Fruit fly (Drosophila melanogaster) whole organism, embryonic: ENCODE data around the gene CG12009.

Experiments used
- B-H2 ChIP-seq: fragments of 200-800 bp; sonication (Bioruptor generic); optimal IDR thresholded peaks from 2 replicates; lab custom pipeline; 2018; ENCODE audit warnings: missing biosample characterization, mild to moderate bottlenecking, missing genetic modification characterization
- CG1024 ChIP-seq: fragments of 200-800 bp; sonication (Bioruptor generic); IDR thresholded peaks from 2 replicates; pipeline ENCODE4 v1.3.6; 2022; ENCODE audit warnings: missing biosample characterization, missing genetic modification characterization
- CG10543 ChIP-seq: fragments of 200-800 bp; sonication (Bioruptor generic); optimal IDR thresholded peaks from 3 replicates; lab custom pipeline; 2017; ENCODE audit warnings: missing biosample characterization, mild to moderate bottlenecking, missing genetic modification characterization, moderate library complexity
- CG11723 ChIP-seq: fragments of 200-800 bp; sonication (Bioruptor generic); optimal IDR thresholded peaks from 2 replicates; lab custom pipeline; 2017; ENCODE audit warnings: missing biosample characterization, mild to moderate bottlenecking, missing genetic modification characterization
- CG1233 ChIP-seq: fragments of 200-800 bp; sonication (Bioruptor generic); optimal IDR thresholded peaks from 4 replicates; lab custom pipeline; 2018; ENCODE audit warnings: missing biosample characterization, mild to moderate bottlenecking, missing genetic modification characterization
- CG12391 ChIP-seq: fragments of 200-800 bp; sonication (Bioruptor generic); optimal IDR thresholded peaks from 3 replicates; lab custom pipeline; 2018; ENCODE audit warnings: missing biosample characterization, mild to moderate bottlenecking, missing genetic modification characterization, moderate library complexity
- CG13894 ChIP-seq: fragments of 200-800 bp; sonication (Bioruptor generic); optimal IDR thresholded peaks from 3 replicates; lab custom pipeline; 2018; ENCODE audit warnings: missing biosample characterization, mild to moderate bottlenecking, missing genetic modification characterization, moderate library complexity
- CG14050 ChIP-seq: fragments of 200-800 bp; sonication (Bioruptor generic); IDR thresholded peaks from 3 replicates; pipeline ENCODE4 v1.3.6; 2022; ENCODE audit warnings: missing biosample characterization, missing genetic modification characterization
- CG15479 ChIP-seq: fragments of 200-800 bp; sonication (Bioruptor generic); optimal IDR thresholded peaks from 3 replicates; lab custom pipeline; 2019; ENCODE audit warnings: missing biosample characterization, mild to moderate bottlenecking, missing genetic modification characterization, moderate library complexity
- CG18011 ChIP-seq: fragments of 200-800 bp; sonication (Bioruptor generic); optimal IDR thresholded peaks from 2 replicates; lab custom pipeline; 2017; ENCODE audit warnings: missing biosample characterization, missing genetic modification characterization, mild to moderate bottlenecking, moderate library complexity, missing genotype
- CG30403 ChIP-seq: fragments of 200-800 bp; sonication (Bioruptor generic); optimal IDR thresholded peaks from 3 replicates; lab custom pipeline; 2016; ENCODE audit warnings: missing biosample characterization, missing genetic modification characterization
- CG30431 ChIP-seq: fragments of 200-800 bp; sonication (Bioruptor generic); optimal IDR thresholded peaks from 2 replicates; lab custom pipeline; 2017; ENCODE audit warnings: missing biosample characterization, missing genetic modification characterization
- CG3281 ChIP-seq: fragments of 200-800 bp; sonication (Bioruptor generic); optimal IDR thresholded peaks from 3 replicates; lab custom pipeline; 2017; ENCODE audit warnings: missing biosample characterization, mild to moderate bottlenecking, missing genetic modification characterization
- CG4820 ChIP-seq: fragments of 200-800 bp; sonication (Bioruptor generic); optimal IDR thresholded peaks from 3 replicates; lab custom pipeline; 2016; ENCODE audit warnings: missing biosample characterization, missing genetic modification characterization
- CG6791 ChIP-seq: fragments of 200-800 bp; sonication (Bioruptor generic); IDR thresholded peaks from 3 replicates; pipeline ENCODE4 v1.3.6; 2022; ENCODE audit warnings: missing biosample characterization, missing genetic modification characterization; ENCODE audit not compliant: partially characterized antibody
- CG6813 ChIP-seq: fragments of 200-800 bp; sonication (Bioruptor generic); optimal IDR thresholded peaks from 2 replicates; lab custom pipeline; 2017; ENCODE audit warnings: missing biosample characterization, missing genetic modification characterization, mild to moderate bottlenecking, moderate library complexity, missing genetic modification reagents
- CG8924 ChIP-seq: fragments of 200-800 bp; optimal IDR thresholded peaks from 3 replicates; lab custom pipeline; 2019; ENCODE audit warnings: missing biosample characterization, mild to moderate bottlenecking, missing genetic modification characterization, moderate library complexity
- CTCF ChIP-seq: fragments of 200-800 bp; sonication (Bioruptor generic); optimal IDR thresholded peaks from 2 replicates; lab custom pipeline; 2017; ENCODE audit warnings: missing biosample characterization, mild to moderate bottlenecking, missing genetic modification characterization, moderate library complexity
- Dp ChIP-seq: fragments of 200-800 bp; sonication (Bioruptor generic); optimal IDR thresholded peaks from 2 replicates; lab custom pipeline; 2018; ENCODE audit warnings: missing biosample characterization, mild to moderate bottlenecking, missing genetic modification characterization, moderate library complexity
- Drgx ChIP-seq: fragments of 200-800 bp; sonication (Bioruptor generic); IDR thresholded peaks from 2 replicates; pipeline ENCODE4 v1.3.6; 2022; ENCODE audit warnings: missing biosample characterization, missing genetic modification characterization
- Eip74EF ChIP-seq, 2 experiments: fragments of 200-800 bp in 1 of 2; fragments of >200 bp in 1 of 2; sonication (Bioruptor generic) in 1 of 2; optimal IDR thresholded peaks; 2 replicates each; lab custom pipeline; 2017 to 2019; ENCODE audit warnings: missing biosample characterization in 2 of 2, missing genetic modification characterization in 2 of 2, mild to moderate bottlenecking in 1 of 2, moderate library complexity in 1 of 2
- HHEX ChIP-seq: fragments of 200-800 bp; sonication (Bioruptor generic); optimal IDR thresholded peaks from 3 replicates; lab custom pipeline; 2017; ENCODE audit warnings: missing biosample characterization, mild to moderate bottlenecking, missing genetic modification characterization, missing genetic modification reagents
- Hr3 ChIP-seq: fragments of 200-800 bp; sonication (Bioruptor generic); optimal IDR thresholded peaks from 3 replicates; lab custom pipeline; 2016; ENCODE audit warnings: missing biosample characterization, missing genetic modification characterization
- MESR4 ChIP-seq: fragments of 200-800 bp; sonication (Bioruptor generic); optimal IDR thresholded peaks from 2 replicates; lab custom pipeline; 2018; ENCODE audit warnings: missing biosample characterization, mild to moderate bottlenecking, missing genetic modification characterization, moderate library complexity
- Nf-YB ChIP-seq: fragments of 200-800 bp; sonication (Bioruptor generic); optimal IDR thresholded peaks from 3 replicates; lab custom pipeline; 2019; ENCODE audit warnings: missing biosample characterization, mild to moderate bottlenecking, missing genetic modification characterization, moderate library complexity
- Opbp ChIP-seq: fragments of 200-800 bp; sonication (Bioruptor generic); IDR thresholded peaks from 3 replicates; pipeline ENCODE4 v1.3.6; 2022; ENCODE audit warnings: missing biosample characterization, missing genetic modification characterization; ENCODE audit not compliant: partially characterized antibody
- Usf ChIP-seq: fragments of 200-800 bp; sonication (Bioruptor generic); optimal IDR thresholded peaks from 2 replicates; lab custom pipeline; 2017; ENCODE audit warnings: missing genotype, missing biosample characterization, missing genetic modification characterization
- Vsx1 ChIP-seq: fragments of 200-800 bp; sonication (Bioruptor generic); optimal IDR thresholded peaks from 2 replicates; lab custom pipeline; 2017; ENCODE audit warnings: missing biosample characterization, mild to moderate bottlenecking, missing genetic modification characterization, missing genetic modification reagents
- YL-1 ChIP-seq: fragments of 200-800 bp; sonication (Bioruptor generic); optimal IDR thresholded peaks from 3 replicates; lab custom pipeline; 2017; ENCODE audit warnings: missing biosample characterization, mild to moderate bottlenecking, missing genetic modification characterization
- abd-A ChIP-seq: fragments of 200-800 bp; sonication (Bioruptor generic); optimal IDR thresholded peaks from 3 replicates; lab custom pipeline; 2019; ENCODE audit warnings: missing biosample characterization, mild to moderate bottlenecking, missing genetic modification characterization, moderate library complexity
- ato ChIP-seq: fragments of 200-800 bp; sonication (Bioruptor generic); IDR thresholded peaks from 2 replicates; pipeline ENCODE4 v1.3.6; 2022; ENCODE audit warnings: missing biosample characterization, missing genetic modification characterization; ENCODE audit not compliant: partially characterized antibody
- az2 ChIP-seq: fragments of 200-800 bp; sonication (Bioruptor generic); optimal IDR thresholded peaks from 3 replicates; lab custom pipeline; 2016; ENCODE audit warnings: missing biosample characterization, missing genetic modification characterization
- cad ChIP-seq: fragments of >200 bp; optimal IDR thresholded peaks from 2 replicates; lab custom pipeline; 2017; ENCODE audit warnings: missing biosample characterization, missing genetic modification characterization
- corto ChIP-seq: fragments of 200-800 bp; sonication (Bioruptor generic); optimal IDR thresholded peaks from 2 replicates; lab custom pipeline; 2016; ENCODE audit warnings: missing biosample characterization, mild to moderate bottlenecking, missing genetic modification characterization, moderate library complexity
- dm ChIP-seq: fragments of 200-800 bp; sonication (Bioruptor generic); optimal IDR thresholded peaks from 3 replicates; lab custom pipeline; 2016; ENCODE audit warnings: missing biosample characterization, missing genetic modification characterization
- grau ChIP-seq: fragments of 200-800 bp; optimal IDR thresholded peaks from 3 replicates; lab custom pipeline; 2019; ENCODE audit warnings: missing biosample characterization, mild to moderate bottlenecking, missing genetic modification characterization, moderate library complexity
- klu ChIP-seq: fragments of 200-800 bp; sonication (Bioruptor generic); IDR thresholded peaks from 2 replicates; pipeline ENCODE4 v1.3.6; 2022; ENCODE audit warnings: missing biosample characterization, missing genetic modification characterization
- nom ChIP-seq: fragments of 200-800 bp; sonication (Bioruptor generic); optimal IDR thresholded peaks from 2 replicates; lab custom pipeline; 2017; ENCODE audit warnings: missing biosample characterization, missing genetic modification characterization, mild to moderate bottlenecking, moderate library complexity, missing genetic modification reagents
- pb ChIP-seq: fragments of 200-800 bp; sonication (Bioruptor generic); optimal IDR thresholded peaks from 3 replicates; lab custom pipeline; 2016; ENCODE audit warnings: missing biosample characterization, missing genetic modification characterization
- pros ChIP-seq: fragments of 200-800 bp; sonication (Bioruptor generic); optimal IDR thresholded peaks from 3 replicates; lab custom pipeline; 2019; ENCODE audit warnings: missing biosample characterization, mild to moderate bottlenecking, missing genetic modification characterization, moderate library complexity
- pzg ChIP-seq: fragments of 200-800 bp; sonication (Bioruptor generic); optimal IDR thresholded peaks from 3 replicates; lab custom pipeline; 2018; ENCODE audit warnings: missing biosample characterization, mild to moderate bottlenecking, missing genetic modification characterization, moderate library complexity
- seq ChIP-seq: fragments of 200-800 bp; sonication (Bioruptor generic); IDR thresholded peaks from 2 replicates; pipeline ENCODE4 v1.3.6; 2022; ENCODE audit warnings: missing biosample characterization, missing genetic modification characterization
- sna ChIP-seq: fragments of 200-800 bp; sonication (Bioruptor generic); IDR thresholded peaks from 2 replicates; pipeline ENCODE4 v1.3.6; 2022; ENCODE audit warnings: missing biosample characterization, missing genetic modification characterization; ENCODE audit not compliant: partially characterized antibody
- tgo ChIP-seq: fragments of 200-800 bp; sonication (Bioruptor generic); IDR thresholded peaks from 3 replicates; pipeline ENCODE4 v1.3.6; 2022; ENCODE audit warnings: missing biosample characterization, missing genetic modification characterization
- tll ChIP-seq, 2 experiments: fragments of 200-800 bp in 1 of 2; fragments of >200 bp in 1 of 2; sonication (Bioruptor generic) in 1 of 2; optimal IDR thresholded peaks; 2 replicates each; lab custom pipeline; 2017 to 2019; ENCODE audit warnings: missing biosample characterization in 2 of 2, missing genetic modification characterization in 2 of 2, mild to moderate bottlenecking in 1 of 2, moderate library complexity in 1 of 2
- trem ChIP-seq: fragments of 200-800 bp; optimal IDR thresholded peaks from 3 replicates; lab custom pipeline; 2019; ENCODE audit warnings: missing biosample characterization, mild to moderate bottlenecking, missing genetic modification characterization, moderate library complexity
- wdn ChIP-seq: fragments of 200-800 bp; sonication (Bioruptor generic); IDR thresholded peaks from 2 replicates; pipeline ENCODE4 v1.3.6; 2022; ENCODE audit warnings: missing biosample characterization, missing genetic modification characterization
- wor ChIP-seq: fragments of 200-800 bp; sonication (Bioruptor generic); IDR thresholded peaks from 2 replicates; pipeline ENCODE4 v1.3.6; 2022; ENCODE audit warnings: missing biosample characterization, missing genetic modification characterization

Gene CG12009

DNA sequence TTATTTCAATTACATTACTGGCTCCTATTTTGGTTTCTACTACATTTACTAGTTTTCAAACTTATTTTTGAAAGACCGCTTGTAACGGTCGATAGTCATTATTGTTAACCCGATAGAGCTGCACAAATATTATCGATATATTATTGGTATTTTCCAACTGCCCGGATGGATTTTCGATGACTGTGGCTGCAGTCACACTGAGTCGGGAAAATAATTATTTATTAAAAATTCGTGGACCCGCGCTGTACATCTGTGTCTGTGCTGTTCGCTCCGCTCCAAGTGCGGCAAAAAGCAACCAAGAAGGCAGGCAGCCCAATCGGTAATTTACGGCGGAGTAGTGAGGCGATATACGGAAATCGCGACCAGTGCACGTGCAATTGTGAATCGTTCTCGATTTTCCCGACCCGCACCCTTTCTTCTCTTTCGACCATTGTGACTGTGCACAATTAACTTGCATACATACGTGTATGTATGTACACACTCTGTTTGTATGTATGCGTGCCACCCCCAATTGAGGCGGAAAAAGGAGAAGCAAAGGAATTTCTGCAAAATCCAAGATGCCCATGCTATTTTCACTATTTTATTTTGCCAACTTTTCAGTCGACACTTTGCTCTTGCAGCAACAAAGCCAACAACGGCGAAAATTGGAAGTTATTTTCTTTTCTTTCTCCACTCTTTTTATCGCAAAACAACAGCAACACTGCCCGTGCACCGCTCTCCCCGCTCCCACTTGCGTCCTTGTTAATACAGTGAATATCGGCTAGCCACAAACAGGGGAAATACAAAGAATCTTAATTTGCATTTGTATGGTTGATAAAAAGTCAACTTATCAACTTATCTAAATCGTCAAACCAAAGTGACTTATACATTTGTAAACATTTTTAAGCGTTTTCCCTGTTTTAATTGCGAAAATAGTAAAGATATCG, 12.5 kb downstream of the CG12009 start, which contains the start of gene ZnT63C (continued):
- TF ChIP-seq ato (GFP tag; lab: Robert Waterston, UW) (peak; percentile 93), abd-A (no peak), CG30431 (GFP tag; lab: Kevin White, UChicago) (no peak), Opbp (GFP tag; lab: Robert Waterston, UW) (peak; percentile 84), Eip74EF (GFP tag; optimal IDR thresholded peaks at IDR 0.05; lab: Kevin White, UChicago) (no peak), Nf-YB (GFP tag; lab: Kevin White, UChicago) (no peak), dm (peak; percentile 21), CG14050 (GFP tag; lab: Robert Waterston, UW) (no peak), MESR4 (GFP tag; lab: Kevin White, UChicago) (peak; percentile 92), YL-1 (peak; percentile 72), Usf (GFP tag; lab: Kevin White, UChicago) (no peak), CG13894 (tag; lab: Kevin White, UChicago) (no peak), Hr3 (GFP tag; lab: Kevin White, UChicago) (no peak), wdn (GFP tag; lab: Robert Waterston, UW) (0 out of 2 replicates have a peak, but pooled peaks have one; percentile 6), CG12391 (tag; lab: Kevin White, UChicago) (no peak), Drgx (GFP tag; lab: Robert Waterston, UW) (peak; percentile 23; the same call in 1 of the 2 replicates), CG1233 (GFP tag; lab: Kevin White, UChicago) (no peak), corto (GFP tag; lab: Kevin White, UChicago) (no peak), CG10543 (GFP tag; lab: Kevin White, UChicago) (no peak), CG6791 (GFP tag; lab: Robert Waterston, UW) (peak; percentile 91), seq (GFP tag; lab: Robert Waterston, UW) (no peak), nom (GFP tag; lab: Kevin White, UChicago) (peak; percentile 79), cad (GFP tag; lab: Kevin White, UChicago) (no peak), tll (GFP tag; optimal IDR thresholded peaks at IDR 0.05; lab: Kevin White, UChicago) (no peak), CG4820 (no peak), sna (GFP tag; lab: Robert Waterston, UW) (peak; percentile 62), CG3281 (GFP tag; lab: Kevin White, UChicago) (no peak), Vsx1 (GFP tag; lab: Kevin White, UChicago) (no peak), CTCF (peak; percentile 2), pb (GFP tag; lab: Kevin White, UChicago) (no peak), B-H2 (GFP tag; lab: Kevin White, UChicago) (no peak), trem (tag; lab: Kevin White, UChicago) (peak; percentile 49), pzg (GFP tag; lab: Kevin White, UChicago) (peak; percentile 74), CG15479 (GFP tag; lab: Kevin White, UChicago) (peak; percentile 84), CG30403 (GFP tag; lab: Kevin White, UChicago) (no peak), CG1024 (GFP tag; lab: Robert Waterston, UW) (no peak), CG6813 (GFP tag; lab: Kevin White, UChicago) (no peak), Dp (GFP tag; lab: Kevin White, UChicago) (peak; percentile 54), klu (GFP tag; lab: Robert Waterston, UW) (no peak; the same call in 1 of the 2 replicates), grau (tag; lab: Kevin White, UChicago) (peak; percentile 75), HHEX (GFP tag; lab: Kevin White, UChicago) (no peak), pros (GFP tag; lab: Kevin White, UChicago) (peak; percentile 1), tgo (GFP tag; lab: Robert Waterston, UW) (no peak), CG11723 (GFP tag; lab: Kevin White, UChicago) (no peak), CG18011 (GFP tag; lab: Kevin White, UChicago) (no peak), CG8924 (tag; lab: Kevin White, UChicago) (no peak), az2 (GFP tag; lab: Kevin White, UChicago) (no peak), wor (no peak)
